Worm (Caenorhabditis elegans) whole organism, L4/young adult: ENCODE measurements around the gene B0563.5.

Experiments used
- dao-5 ChIP-seq: sonication (generic microtip); optimal IDR thresholded peaks from 2 replicates; lab custom pipeline; 2016; ENCODE audit warnings: missing genotype, missing genetic modification characterization, moderate library complexity, missing compliant biosample characterization
- him-1 ChIP-seq: sonication (generic microtip); optimal IDR thresholded peaks from 2 replicates; lab custom pipeline; 2016; ENCODE audit warnings: missing genotype, missing genetic modification reagents, missing genetic modification characterization, missing compliant biosample characterization

DNA sequence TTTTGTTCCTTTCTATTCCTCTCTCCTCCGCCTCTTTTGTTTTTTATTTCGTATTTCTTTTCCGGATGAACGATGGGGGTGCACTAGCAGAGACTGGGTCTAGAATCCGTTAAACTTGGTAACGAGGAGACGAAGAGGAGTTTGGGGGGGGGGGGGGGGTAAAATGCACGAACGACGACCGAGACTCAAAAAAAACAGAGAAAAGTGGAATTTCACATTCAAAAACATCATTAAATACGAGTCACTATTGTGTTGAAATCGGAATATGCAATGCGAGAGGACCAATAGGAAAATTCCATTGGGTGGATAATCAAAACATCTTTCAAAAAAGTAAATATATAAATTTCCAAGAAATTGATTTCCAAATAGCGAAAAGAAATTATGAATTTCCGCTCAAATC lies 8.3 kb downstream of the B0563.5 start, which contains the start of gene B0563.7:
- TF ChIP-seq him-1 (tag; lab: Kevin White, UChicago) = no peak
- TF ChIP-seq dao-5 (tag; lab: Kevin White, UChicago) = no peak
